Worm (Caenorhabditis elegans): ENCODE measurements around the gene ZK742.4.

DNA sequence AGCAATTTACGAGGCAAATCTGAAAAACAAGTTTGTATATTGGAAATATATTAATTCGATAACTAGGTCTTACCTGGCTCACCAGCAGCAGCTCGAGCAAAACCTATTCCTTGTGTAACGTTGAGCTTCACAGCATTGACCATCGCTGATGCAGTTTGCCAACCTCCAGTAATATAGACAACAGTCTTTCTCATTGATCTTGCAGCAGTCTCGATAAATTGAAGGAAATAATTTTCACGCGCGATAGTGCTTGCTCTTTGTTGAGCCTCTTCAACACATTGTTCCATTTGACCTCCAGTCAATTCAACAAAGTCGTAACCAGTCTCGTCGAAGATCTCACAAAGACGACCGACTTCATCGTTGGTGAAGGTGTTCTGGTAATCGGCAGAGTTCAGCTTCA lies 1.0 kb downstream of the ZK742.4 start:
- TF ChIP-seq hnd-1 (tag; optimal IDR thresholded peaks at IDR 0.05), result no peak
- no peak for TF ChIP-seq ama-1 (optimal IDR thresholded peaks at IDR 0.05)
- TF ChIP-seq tra-4 (tag; optimal IDR thresholded peaks at IDR 0.05), result no peak
- TF ChIP-seq sea-1 (GFP tag; conservative IDR thresholded peaks at IDR 0.05), result no peak

Data from whole organism, early embryonic.